Fruit fly (Drosophila melanogaster) ovary, adult (tissue): ENCODE results near the gene NimC4.

Experiments
- CG17801 ChIP-seq: fragments of 200-800 bp; optimal IDR thresholded peaks from 2 replicates; lab custom pipeline; 2019; ENCODE audit warnings: missing biosample characterization, mild to moderate bottlenecking, missing genetic modification characterization, moderate library complexity; ENCODE audit not compliant: partially characterized antibody

The NimC4 gene

DNA sequence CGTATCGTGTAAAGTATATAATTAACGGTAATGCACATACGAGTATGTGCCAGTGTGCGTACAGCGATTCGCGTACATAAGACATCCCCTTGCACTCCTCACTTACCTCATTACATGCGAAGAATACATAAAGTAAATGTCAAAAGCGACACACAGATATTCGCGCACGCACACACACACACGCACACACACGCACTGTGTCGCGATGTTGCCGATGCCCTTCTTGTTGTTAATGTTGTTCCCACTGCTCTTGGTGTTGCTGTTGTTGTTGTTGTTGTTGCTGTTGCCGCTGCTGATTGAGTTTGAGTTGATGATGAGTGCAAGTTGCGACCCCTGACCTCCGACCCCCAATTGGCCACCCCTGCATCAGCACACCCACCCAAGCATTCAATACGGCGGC is 48.3 kb downstream of the NimC4 start:
- TF ChIP-seq CG17801 (GFP tag; lab: Kevin White, UChicago), result no peak
